Worm (Caenorhabditis elegans): ENCODE measurements around the gene pitr-2.

DNA sequence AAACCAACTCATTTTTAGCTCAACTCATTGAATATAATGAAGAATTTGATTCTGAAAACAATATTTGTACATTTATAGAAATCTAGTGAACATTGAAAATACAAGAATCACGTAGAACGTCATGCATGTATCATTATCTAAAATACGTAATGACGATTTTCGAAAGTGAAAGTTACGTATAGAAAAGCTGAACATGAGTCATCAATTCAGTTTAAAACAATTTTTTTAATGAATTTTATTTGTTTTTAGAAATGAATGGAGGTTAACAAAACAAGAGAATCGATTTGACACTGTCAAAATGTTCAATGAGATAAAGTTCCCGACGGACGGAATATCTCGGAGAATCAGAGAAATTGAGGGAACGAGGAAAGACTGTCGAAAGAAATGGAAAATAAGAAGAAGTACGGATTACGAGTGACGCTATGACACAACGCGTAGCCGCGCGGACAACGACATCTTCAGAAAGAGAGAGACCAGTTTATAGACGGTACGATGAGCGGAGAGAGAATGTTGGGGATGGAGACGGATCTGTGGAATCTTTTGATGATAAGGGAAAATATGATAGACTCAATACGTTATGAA is 44.2 kb upstream of the pitr-2 start, which contains the start of gene ptr-1:
- TF ChIP-seq nhr-28 (tag; optimal IDR thresholded peaks at IDR 0.05) = no peak
- no peak for TF ChIP-seq jun-1 (tag; optimal IDR thresholded peaks at IDR 0.05)
- no peak for TF ChIP-seq mef-2 (tag; optimal IDR thresholded peaks at IDR 0.05)
- no peak for TF ChIP-seq nhr-237 (tag; optimal IDR thresholded peaks at IDR 0.05)
- TF ChIP-seq nhr-47 (tag; optimal IDR thresholded peaks at IDR 0.05) = no peak
